Worm (Caenorhabditis elegans): ENCODE data around the gene F21H7.5.
A peak's percentile ranks its signal among the peaks of the same experiment; 100 is the strongest.

The F21H7.5 gene

DNA sequence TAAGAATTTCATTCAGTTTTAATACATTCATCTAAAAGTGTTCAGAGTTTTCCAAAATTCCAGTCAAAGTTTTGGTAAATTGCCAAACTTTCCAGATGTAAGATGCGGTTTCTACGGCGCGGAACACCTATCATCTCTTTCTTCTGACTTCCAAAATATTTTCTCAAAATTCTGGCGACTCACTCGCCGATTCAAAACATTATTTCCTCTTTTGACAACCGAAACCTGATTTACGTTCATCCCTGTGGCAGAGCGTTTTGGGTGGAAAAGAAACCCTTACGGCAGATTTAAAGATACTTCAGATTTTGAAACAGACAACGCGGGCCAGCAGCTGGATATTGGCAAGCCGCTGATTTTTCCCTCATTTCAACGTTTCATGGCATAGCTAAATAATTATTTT, 39.3 kb upstream of the F21H7.5 start, which contains the start of gene F11A5.5:
Gene F11A5.5, plus strand, starts transcription at position 301 of the 400 bp plus-strand sequence.
- TF ChIP-seq ztf-11 (tag; optimal IDR thresholded peaks at IDR 0.05): no peak
- TF ChIP-seq ceh-44 (GFP tag; IDR thresholded peaks at IDR 0.05): no peak
- no peak for TF ChIP-seq madf-5 (GFP tag; IDR thresholded peaks at IDR 0.05)
- no peak for TF ChIP-seq mes-2 (tag; optimal IDR thresholded peaks at IDR 0.05; ENCODE audit: poor library complexity, severe bottlenecking)
- no peak for TF ChIP-seq vab-7 (GFP tag; IDR thresholded peaks at IDR 0.05)
- no peak for TF ChIP-seq gei-8 (GFP tag; optimal IDR thresholded peaks at IDR 0.05)
- no peak for TF ChIP-seq unc-62 (GFP tag; optimal IDR thresholded peaks at IDR 0.05 in 1 of 2)
- no peak for TF ChIP-seq unc-62 (tag; optimal IDR thresholded peaks at IDR 0.05)
- TF ChIP-seq madf-9 (GFP tag; conservative IDR thresholded peaks at IDR 0.05): no peak
- TF ChIP-seq Y105C5A.15 (GFP tag; IDR thresholded peaks at IDR 0.05): no peak
- TF ChIP-seq dve-1 (tag; optimal IDR thresholded peaks at IDR 0.05; ENCODE audit: insufficient read depth): no peak
- no peak for TF ChIP-seq pha-4 (GFP tag; IDR thresholded peaks at IDR 0.05)
- no peak for TF ChIP-seq pha-4 (tag; optimal IDR thresholded peaks at IDR 0.05)
- TF ChIP-seq nhr-48 (tag; optimal IDR thresholded peaks at IDR 0.05): no peak

DNA sequence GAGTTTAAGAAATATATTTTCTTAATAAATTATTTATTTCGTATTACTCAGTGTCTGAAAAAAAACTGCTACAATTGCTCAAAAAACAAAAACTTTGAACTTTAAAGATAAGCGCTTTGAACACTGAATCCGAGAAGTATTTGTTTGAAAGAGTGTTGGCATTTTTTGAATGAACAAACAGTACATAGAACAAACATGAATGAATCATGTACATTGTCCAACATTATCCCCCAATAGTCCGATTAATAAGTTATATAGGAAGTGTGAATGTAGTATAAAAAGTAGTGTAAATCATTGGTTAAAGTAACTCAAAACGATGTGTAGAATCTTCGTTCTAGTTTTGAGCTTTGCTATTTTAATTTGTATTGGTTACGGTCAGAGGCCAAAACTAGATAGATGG, 35.6 kb upstream of the F21H7.5 start, which contains the start of gene F11A5.17:
Gene F11A5.17, plus strand, starts transcription at position 301 of the 400 bp plus-strand sequence.
- TF ChIP-seq zip-2 (tag; optimal IDR thresholded peaks at IDR 0.05): no peak
- no peak for TF ChIP-seq lin-29 (GFP tag; IDR thresholded peaks at IDR 0.05)
- peak in 1 of 2 experiments; percentile 15 for TF ChIP-seq unc-62 (GFP tag; optimal IDR thresholded peaks at IDR 0.05 in 1 of 2)
- no peak for TF ChIP-seq unc-62 (tag; optimal IDR thresholded peaks at IDR 0.05)
- TF ChIP-seq nhr-102 (tag; optimal IDR thresholded peaks at IDR 0.05): no peak

DNA sequence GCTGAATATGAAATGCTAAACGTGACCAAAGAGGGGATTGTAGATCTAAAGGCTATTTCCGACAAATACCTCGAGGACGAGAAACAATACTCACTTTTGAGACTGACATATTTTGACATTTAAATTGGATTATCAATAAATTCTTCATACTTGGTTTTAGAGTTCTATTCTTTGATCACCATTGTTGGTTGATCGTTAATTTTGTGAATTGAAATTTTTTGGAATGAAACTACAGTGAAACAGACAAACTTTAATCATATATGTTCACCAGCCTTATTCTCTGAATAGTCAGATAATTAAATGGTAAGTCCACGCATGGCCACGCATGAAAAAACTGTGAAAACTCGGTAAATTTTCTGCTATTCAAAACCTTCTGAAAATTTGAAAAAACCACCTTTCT, 34.7 kb upstream of the F21H7.5 start, which contains the start of gene F11A5.18:
Gene F11A5.18, plus strand, starts transcription at position 301 of the 400 bp plus-strand sequence.
- TF ChIP-seq sdz-12 (GFP tag; optimal IDR thresholded peaks at IDR 0.05): no peak
- TF ChIP-seq jun-1 (tag; optimal IDR thresholded peaks at IDR 0.05): no peak
- no peak for TF ChIP-seq mxl-3 (GFP tag; optimal IDR thresholded peaks at IDR 0.05)
- no peak for TF ChIP-seq nhr-77 (tag; optimal IDR thresholded peaks at IDR 0.05)
- no peak for TF ChIP-seq zip-11 (GFP tag; IDR thresholded peaks at IDR 0.05)
- TF ChIP-seq unc-39 (tag; optimal IDR thresholded peaks at IDR 0.05): no peak
- TF ChIP-seq ztf-7 (tag; optimal IDR thresholded peaks at IDR 0.05): no peak
- no peak for TF ChIP-seq ces-1 (GFP tag; optimal IDR thresholded peaks at IDR 0.05)
- TF ChIP-seq ceh-62 (tag; optimal IDR thresholded peaks at IDR 0.05): no peak
- TF ChIP-seq lsy-2 (tag; optimal IDR thresholded peaks at IDR 0.05): no peak
- TF ChIP-seq dmd-8 (GFP tag; IDR thresholded peaks at IDR 0.05): no peak
- no peak for TF ChIP-seq lim-7 (GFP tag; IDR thresholded peaks at IDR 0.05)
- no peak for TF ChIP-seq aly-2 (tag; optimal IDR thresholded peaks at IDR 0.05)
- no peak for TF ChIP-seq egl-27 (tag; optimal IDR thresholded peaks at IDR 0.05)
- TF ChIP-seq lin-29 (GFP tag; IDR thresholded peaks at IDR 0.05): no peak
- TF ChIP-seq gei-8 (GFP tag; optimal IDR thresholded peaks at IDR 0.05): no peak
- TF ChIP-seq lin-38 (GFP tag; IDR thresholded peaks at IDR 0.05): no peak
- TF ChIP-seq snpc-1.2 (GFP tag; IDR thresholded peaks at IDR 0.05): no peak
- no peak for TF ChIP-seq nhr-28 (tag; optimal IDR thresholded peaks at IDR 0.05)

DNA sequence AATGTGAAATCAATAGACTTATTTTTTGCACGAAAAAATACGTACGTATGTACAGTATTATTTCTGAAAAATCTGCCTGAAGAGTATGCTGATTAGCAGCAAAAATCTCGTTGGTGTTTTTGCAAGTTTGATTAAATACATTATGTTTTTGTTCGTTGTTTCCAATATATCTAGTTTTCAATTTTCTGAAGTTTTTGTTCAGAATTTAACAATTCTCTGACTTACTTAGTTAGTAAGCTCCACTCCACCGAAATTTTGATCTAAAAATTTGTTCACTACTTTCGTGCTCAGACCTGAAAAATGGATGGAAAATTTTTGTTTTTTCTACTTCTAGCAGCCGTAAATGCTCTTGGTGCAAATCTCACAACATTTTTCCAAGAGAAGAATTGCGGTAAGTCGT, 32.4 kb upstream of the F21H7.5 start, which contains the start of gene irld-26:
Gene irld-26, plus strand, starts transcription at position 301 of the 400 bp plus-strand sequence.
- TF ChIP-seq mxl-2 (GFP tag; conservative IDR thresholded peaks at IDR 0.05) (no peak), unc-62 (GFP tag; optimal IDR thresholded peaks at IDR 0.05 in 1 of 2) (peak in 1 of 2 experiments; percentile 13), unc-62 (tag; optimal IDR thresholded peaks at IDR 0.05) (no peak), set-16 (GFP tag; IDR thresholded peaks at IDR 0.05) (no peak), dpl-1 (GFP tag; optimal IDR thresholded peaks at IDR 0.05) (no peak), sdz-12 (GFP tag; optimal IDR thresholded peaks at IDR 0.05) (no peak), zfp-2 (tag; optimal IDR thresholded peaks at IDR 0.05) (no peak), egl-43 (GFP tag; IDR thresholded peaks at IDR 0.05) (no peak)
